Worm (Caenorhabditis elegans) whole organism, early embryonic: Measurements from ENCODE around the gene Y47D3A.13.

Source experiments
- B0310.2 ChIP-seq: sonication (generic microtip); optimal IDR thresholded peaks from 2 replicates; lab custom pipeline; 2016; ENCODE audit warnings: mild to moderate bottlenecking, missing genetic modification characterization, missing compliant biosample characterization
- F13C5.2 ChIP-seq: sonication (generic microtip); optimal IDR thresholded peaks from 2 replicates; lab custom pipeline; 2017; ENCODE audit warnings: mild to moderate bottlenecking, missing genetic modification characterization, inconsistent platforms, missing compliant biosample characterization
- aly-1 ChIP-seq: sonication (generic microtip); optimal IDR thresholded peaks from 2 replicates; lab custom pipeline; 2016; ENCODE audit warnings: missing genetic modification characterization, missing compliant biosample characterization
- ama-1 ChIP-seq: fragments of 150-350 bp; optimal IDR thresholded peaks from 2 replicates; lab custom pipeline; 2014
- ceh-13 ChIP-seq: fragments of 200-800 bp; sonication (Bioruptor generic); optimal IDR thresholded peaks from 2 replicates; lab custom pipeline; 2018; ENCODE audit warnings: mild to moderate bottlenecking, missing genetic modification characterization, missing compliant biosample characterization
- ceh-36 ChIP-seq: sonication (generic microtip); optimal IDR thresholded peaks from 2 replicates; lab custom pipeline; 2016; ENCODE audit warnings: missing genetic modification characterization, inconsistent platforms, missing compliant biosample characterization
- ets-7 ChIP-seq: sonication (generic microtip); optimal IDR thresholded peaks from 2 replicates; lab custom pipeline; 2016; ENCODE audit warnings: missing genotype, missing genetic modification characterization, missing compliant biosample characterization
- flt-1 ChIP-seq: fragments of 200-800 bp; sonication (Bioruptor generic); IDR thresholded peaks from 2 replicates; pipeline ENCODE4 v1.3.6; 2022; ENCODE audit warnings: missing genetic modification characterization, missing compliant biosample characterization
- hmbx-1 ChIP-seq: sonication (generic microtip); optimal IDR thresholded peaks from 2 replicates; lab custom pipeline; 2016; ENCODE audit warnings: mild to moderate bottlenecking, missing genetic modification characterization, missing compliant biosample characterization
- hmg-4 ChIP-seq: fragments of 200-800 bp; sonication (Bioruptor generic); optimal IDR thresholded peaks from 2 replicates; lab custom pipeline; 2018; ENCODE audit warnings: mild to moderate bottlenecking, missing genetic modification characterization, missing compliant biosample characterization
- hnd-1 ChIP-seq: sonication (generic microtip); optimal IDR thresholded peaks from 2 replicates; lab custom pipeline; 2016; ENCODE audit warnings: missing genetic modification characterization, missing compliant biosample characterization
- pes-1 ChIP-seq: fragments of 200-800 bp; sonication (Bioruptor generic); IDR thresholded peaks from 2 replicates; pipeline ENCODE4 v1.3.6; 2022; ENCODE audit warnings: missing genetic modification reagents, missing genetic modification characterization, missing compliant biosample characterization
- scrt-1 ChIP-seq: fragments of 200-800 bp; sonication (Bioruptor generic); IDR thresholded peaks from 2 replicates; pipeline ENCODE4 v1.3.6; 2022; ENCODE audit warnings: missing genetic modification characterization, missing compliant biosample characterization
- sea-1 ChIP-seq: fragments of 200-800 bp; sonication (Bioruptor generic); conservative IDR thresholded peaks from 2 replicates; pipeline ENCODE4 v1.3.6; 2022; ENCODE audit warnings: missing genetic modification characterization, missing compliant biosample characterization
- tbx-11 ChIP-seq: fragments of 200-800 bp; sonication (Bioruptor generic); IDR thresholded peaks from 2 replicates; pipeline ENCODE4 v1.3.6; 2022; ENCODE audit warnings: missing genetic modification characterization, missing compliant biosample characterization
- tbx-37 ChIP-seq: fragments of 200-800 bp; sonication (Bioruptor generic); conservative IDR thresholded peaks from 2 replicates; pipeline ENCODE4 v1.3.6; 2022; ENCODE audit warnings: missing genetic modification reagents, missing genetic modification characterization, missing compliant biosample characterization
- tra-4 ChIP-seq: sonication (generic microtip); optimal IDR thresholded peaks from 2 replicates; lab custom pipeline; 2017; ENCODE audit warnings: missing genetic modification characterization, missing compliant biosample characterization

Y47D3A.13 gene

DNA sequence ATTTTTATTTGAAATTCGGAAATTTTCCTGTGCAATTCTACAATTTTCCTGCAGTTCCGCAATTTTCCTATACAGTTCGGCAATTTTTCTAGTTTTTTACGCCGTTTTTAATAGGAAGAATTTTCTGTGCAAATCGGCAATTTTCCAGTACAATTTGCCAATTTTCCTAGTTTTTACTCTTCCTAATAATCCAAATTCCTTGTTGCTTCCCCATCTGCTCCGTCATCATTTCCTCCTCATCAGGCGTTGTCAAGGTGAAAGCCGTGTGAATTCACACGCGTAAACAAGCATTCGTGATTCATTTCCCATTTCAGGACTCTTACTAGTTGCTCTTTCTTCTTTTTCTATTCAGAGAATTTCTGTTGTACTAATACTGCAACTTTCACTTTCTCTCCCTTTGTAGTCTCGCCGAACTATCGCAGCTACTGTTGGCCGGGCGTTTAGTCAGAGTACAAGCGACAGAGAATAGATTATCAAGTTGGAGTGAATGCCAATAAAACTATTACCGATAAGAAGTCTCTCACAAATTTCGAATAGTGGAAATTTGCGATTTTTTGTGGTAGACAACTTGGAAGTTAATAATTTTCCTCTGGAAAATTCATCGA is 17.8 kb upstream of the Y47D3A.13 start:
- TF ChIP-seq B0310.2 (tag; lab: Kevin White, UChicago) (no peak), pes-1 (GFP tag; lab: Robert Waterston, UW) (no peak), tbx-37 (GFP tag; lab: Robert Waterston, UW) (no peak), tra-4 (tag; lab: Kevin White, UChicago) (no peak), hmbx-1 (no peak), flt-1 (no peak), ceh-36 (tag; lab: Kevin White, UChicago) (no peak), F13C5.2 (tag; lab: Kevin White, UChicago) (no peak), scrt-1 (GFP tag; lab: Robert Waterston, UW) (no peak), hmg-4 (GFP tag; lab: Kevin White, UChicago) (no peak), ets-7 (tag; lab: Kevin White, UChicago) (no peak), aly-1 (tag; lab: Kevin White, UChicago) (no peak), sea-1 (GFP tag; lab: Robert Waterston, UW) (no peak), hnd-1 (tag; lab: Kevin White, UChicago) (no peak)

DNA sequence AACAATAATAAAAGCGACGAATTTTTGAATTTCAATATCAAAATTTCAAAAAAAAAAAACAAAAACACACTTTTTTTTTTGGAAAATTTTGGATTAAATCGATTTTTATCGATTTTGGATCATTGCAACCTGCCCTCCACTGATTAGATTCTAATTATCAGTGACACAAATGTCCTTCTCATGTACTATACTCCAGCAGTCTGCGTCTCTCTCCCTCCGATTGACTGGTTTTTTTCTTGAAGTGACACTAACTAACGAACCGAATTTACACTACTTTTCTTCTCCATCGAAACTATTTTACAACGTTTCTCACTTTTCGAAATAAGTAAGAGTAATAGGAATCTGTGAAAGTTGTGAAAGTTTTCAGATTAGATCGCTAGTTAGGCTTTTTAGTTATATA is 16.9 kb upstream of the Y47D3A.13 start:
- TF ChIP-seq ceh-13 (GFP tag; lab: Kevin White, UChicago) (no peak), sea-1 (GFP tag; lab: Robert Waterston, UW) (no peak), B0310.2 (tag; lab: Kevin White, UChicago) (no peak), hmg-4 (GFP tag; lab: Kevin White, UChicago) (no peak), pes-1 (GFP tag; lab: Robert Waterston, UW) (no peak), tbx-11 (GFP tag; lab: Robert Waterston, UW) (no peak), hmbx-1 (no peak), scrt-1 (GFP tag; lab: Robert Waterston, UW) (no peak), ets-7 (tag; lab: Kevin White, UChicago) (no peak), hnd-1 (tag; lab: Kevin White, UChicago) (no peak), F13C5.2 (tag; lab: Kevin White, UChicago) (no peak), aly-1 (tag; lab: Kevin White, UChicago) (no peak), flt-1 (no peak), ceh-36 (tag; lab: Kevin White, UChicago) (no peak), tbx-37 (GFP tag; lab: Robert Waterston, UW) (no peak), tra-4 (tag; lab: Kevin White, UChicago) (no peak), ama-1 (no peak)

DNA sequence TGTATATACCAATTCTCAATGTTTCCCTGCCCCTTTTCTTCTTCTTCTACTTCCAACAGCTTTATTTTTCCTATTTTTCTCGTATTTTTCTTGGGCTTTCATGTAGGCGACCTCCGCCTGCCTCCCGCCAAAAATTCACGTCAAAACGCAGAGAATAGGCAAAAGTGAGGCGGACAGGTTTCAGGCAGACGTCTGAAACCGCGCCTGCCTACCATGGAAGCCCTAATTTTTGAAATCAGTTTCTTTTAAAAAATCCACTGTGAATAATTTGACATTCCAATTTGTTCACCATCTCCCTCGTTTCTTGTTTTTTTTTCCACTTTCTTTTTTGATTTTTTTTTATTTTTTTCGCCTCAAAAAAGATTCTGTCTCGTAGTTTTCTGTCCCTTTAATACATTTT is 14.9 kb upstream of the Y47D3A.13 start:
- no peak for TF ChIP-seq hnd-1 (tag; lab: Kevin White, UChicago)
- TF ChIP-seq hmbx-1 = no peak
- TF ChIP-seq tbx-37 (GFP tag; lab: Robert Waterston, UW) = no peak
- no peak for TF ChIP-seq ama-1
- TF ChIP-seq pes-1 (GFP tag; lab: Robert Waterston, UW) = no peak
- no peak for TF ChIP-seq ceh-13 (GFP tag; lab: Kevin White, UChicago)
- no peak for TF ChIP-seq sea-1 (GFP tag; lab: Robert Waterston, UW)
- no peak for TF ChIP-seq ets-7 (tag; lab: Kevin White, UChicago)
- TF ChIP-seq hmg-4 (GFP tag; lab: Kevin White, UChicago) = no peak

DNA sequence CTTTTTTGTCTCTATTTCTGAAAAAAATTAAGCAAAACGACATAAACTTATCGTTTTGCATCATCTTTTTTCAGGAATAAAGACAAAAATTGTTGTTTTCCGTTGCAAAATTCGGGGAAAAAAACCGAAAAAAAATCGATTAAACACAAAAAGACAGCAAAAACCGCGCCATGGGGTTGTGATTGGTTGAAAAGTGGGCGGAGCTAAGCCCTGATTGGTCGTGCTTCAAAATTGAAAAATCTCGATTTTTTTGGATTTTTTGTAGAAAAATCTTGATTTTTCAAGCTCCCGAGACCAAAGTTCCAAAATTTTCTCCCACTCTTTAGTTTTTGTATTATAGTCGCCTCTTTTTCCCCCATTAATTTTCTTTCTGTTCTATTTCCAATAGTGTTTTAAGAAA is 14.4 kb upstream of the Y47D3A.13 start:
- TF ChIP-seq ceh-36 (tag; lab: Kevin White, UChicago) (no peak), pes-1 (GFP tag; lab: Robert Waterston, UW) (no peak), flt-1 (no peak), scrt-1 (GFP tag; lab: Robert Waterston, UW) (no peak), hmbx-1 (no peak), ama-1 (no peak), aly-1 (tag; lab: Kevin White, UChicago) (no peak), sea-1 (GFP tag; lab: Robert Waterston, UW) (no peak)

DNA sequence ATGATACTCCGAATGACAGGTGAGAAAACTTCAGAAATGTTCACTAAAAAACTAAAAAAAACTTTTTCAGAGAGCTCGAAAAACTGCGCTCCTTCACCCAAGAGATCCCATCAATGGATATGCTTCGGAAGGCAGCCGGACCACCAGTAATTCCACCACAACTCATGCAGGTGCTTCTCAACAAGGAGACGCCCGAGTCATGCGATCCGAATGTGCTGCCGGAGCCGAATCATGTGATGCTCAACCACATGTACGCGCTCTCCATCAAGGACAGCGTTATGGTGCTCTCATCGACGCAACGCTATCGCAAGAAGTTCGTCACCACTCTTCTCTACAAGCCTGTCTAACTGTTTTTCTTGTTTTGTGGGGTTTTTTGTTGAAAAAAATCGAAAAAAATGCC is 13.8 kb upstream of the Y47D3A.13 start:
- no peak for TF ChIP-seq scrt-1 (GFP tag; lab: Robert Waterston, UW)
- no peak for TF ChIP-seq ceh-13 (GFP tag; lab: Kevin White, UChicago)
- TF ChIP-seq F13C5.2 (tag; lab: Kevin White, UChicago) = no peak
- TF ChIP-seq sea-1 (GFP tag; lab: Robert Waterston, UW) = no peak
- no peak for TF ChIP-seq ets-7 (tag; lab: Kevin White, UChicago)
- TF ChIP-seq aly-1 (tag; lab: Kevin White, UChicago) = no peak
- no peak for TF ChIP-seq tbx-11 (GFP tag; lab: Robert Waterston, UW)
- no peak for TF ChIP-seq hnd-1 (tag; lab: Kevin White, UChicago)
- no peak for TF ChIP-seq ceh-36 (tag; lab: Kevin White, UChicago)
- TF ChIP-seq tbx-37 (GFP tag; lab: Robert Waterston, UW) = no peak
- TF ChIP-seq flt-1 = no peak
- no peak for TF ChIP-seq B0310.2 (tag; lab: Kevin White, UChicago)
- no peak for TF ChIP-seq tra-4 (tag; lab: Kevin White, UChicago)
- TF ChIP-seq pes-1 (GFP tag; lab: Robert Waterston, UW) = no peak

DNA sequence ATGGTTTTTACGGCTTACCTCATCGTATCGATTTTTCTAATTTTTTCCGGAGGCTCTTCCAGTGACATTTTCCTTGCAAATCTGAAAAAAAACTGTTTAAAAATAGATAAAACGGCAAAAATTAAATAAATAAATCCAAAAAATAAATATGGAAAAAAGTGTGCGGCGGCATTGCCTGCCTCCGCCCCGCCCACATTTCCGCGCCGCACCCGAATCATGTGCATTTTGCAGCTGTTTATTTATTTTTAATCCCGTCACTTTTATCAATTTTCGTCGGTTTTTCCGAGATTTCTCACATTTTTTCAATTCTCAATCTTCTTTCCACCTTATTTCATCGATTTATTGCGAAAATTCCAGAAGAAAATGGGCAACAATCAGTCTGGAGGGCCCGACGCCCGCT is 12.9 kb upstream of the Y47D3A.13 start, which contains the start of the genes Y47D3A.14 and aakb-2:
Gene Y47D3A.14 (minus strand): TSS at position 81 of the 400 bp plus-strand sequence.
Gene aakb-2 (plus strand): TSS at position 356 of the 400 bp plus-strand sequence.
- TF ChIP-seq ama-1 (no peak), pes-1 (GFP tag; lab: Robert Waterston, UW) (peak; percentile 75), sea-1 (GFP tag; lab: Robert Waterston, UW) (peak; percentile 61; the same call in 1 of the 2 replicates), tra-4 (tag; lab: Kevin White, UChicago) (no peak), aly-1 (tag; lab: Kevin White, UChicago) (no peak), flt-1 (peak; percentile 53), ceh-36 (tag; lab: Kevin White, UChicago) (peak; percentile 36), ets-7 (tag; lab: Kevin White, UChicago) (no peak), tbx-11 (GFP tag; lab: Robert Waterston, UW) (no peak), F13C5.2 (tag; lab: Kevin White, UChicago) (peak; percentile 88), tbx-37 (GFP tag; lab: Robert Waterston, UW) (no peak), scrt-1 (GFP tag; lab: Robert Waterston, UW) (no peak), hnd-1 (tag; lab: Kevin White, UChicago) (peak; percentile 23), ceh-13 (GFP tag; lab: Kevin White, UChicago) (peak; percentile 2), hmbx-1 (no peak), hmg-4 (GFP tag; lab: Kevin White, UChicago) (no peak), B0310.2 (tag; lab: Kevin White, UChicago) (no peak)
